Fruit fly (Drosophila melanogaster): ENCODE results near the gene pira.
A peak's percentile ranks its signal among the peaks of the same experiment; 100 is the strongest.

Gene pira

DNA sequence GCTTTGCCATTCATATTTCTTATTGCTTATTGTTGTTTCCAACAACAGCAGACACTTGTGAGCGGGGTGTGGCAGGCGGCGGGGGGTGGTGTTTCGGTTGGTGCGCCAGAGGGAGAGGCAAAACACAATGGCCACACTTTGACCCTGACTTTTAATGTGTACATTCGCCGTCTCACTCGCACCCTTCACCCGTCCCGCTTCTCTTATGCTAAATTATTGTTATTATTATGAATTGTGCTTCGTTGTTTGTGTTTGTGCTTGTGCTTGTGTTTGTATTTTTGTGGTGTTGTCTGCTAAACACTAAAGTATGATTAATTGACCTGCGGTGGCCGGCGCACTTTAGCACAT, 7.1 kb downstream of the pira start (continued):
- no peak for TF ChIP-seq caup (GFP tag; optimal IDR thresholded peaks at IDR 0.05; ENCODE audit: severe bottlenecking)
- no peak for TF ChIP-seq CG11247 (GFP tag; IDR thresholded peaks at IDR 0.05)
- TF ChIP-seq so (GFP tag; IDR thresholded peaks at IDR 0.05), result no peak; the same call in 2 of the 3 replicates
- TF ChIP-seq lbe (GFP tag; optimal IDR thresholded peaks at IDR 0.05), result no peak
- no peak for TF ChIP-seq CG7786 (GFP tag; optimal IDR thresholded peaks at IDR 0.05)
- TF ChIP-seq en (GFP tag; optimal IDR thresholded peaks at IDR 0.05), result no peak
- TF ChIP-seq CoRest (tag; optimal IDR thresholded peaks at IDR 0.05), result no peak
- no peak for TF ChIP-seq hb (GFP tag; IDR thresholded peaks at IDR 0.05; ENCODE audit: partially characterized antibody)
- TF ChIP-seq Dll (GFP tag; IDR thresholded peaks at IDR 0.05; ENCODE audit: partially characterized antibody), result no peak
- TF ChIP-seq CG10959 (GFP tag; IDR thresholded peaks at IDR 0.05), result no peak
- TF ChIP-seq Med (GFP tag), result peak; percentile 76
- no peak; the same call in 1 of the 2 replicates for TF ChIP-seq CG13287 (GFP tag; IDR thresholded peaks at IDR 0.05; ENCODE audit: partially characterized antibody)
- no peak for TF ChIP-seq CHES-1-like (GFP tag; optimal IDR thresholded peaks at IDR 0.05)
- TF ChIP-seq fru (optimal IDR thresholded peaks at IDR 0.05), result no peak
- TF ChIP-seq CG13894 (tag; optimal IDR thresholded peaks at IDR 0.05), result peak; percentile 67
- TF ChIP-seq wek (GFP tag; optimal IDR thresholded peaks at IDR 0.05), result peak; percentile 4
- no peak for TF ChIP-seq HHEX (GFP tag; optimal IDR thresholded peaks at IDR 0.05)
- no peak for TF ChIP-seq emc (GFP tag; optimal IDR thresholded peaks at IDR 0.05)
- TF ChIP-seq sisA (GFP tag; IDR thresholded peaks at IDR 0.05), result no peak
- TF ChIP-seq unc-4 (GFP tag; IDR thresholded peaks at IDR 0.05; ENCODE audit: partially characterized antibody), result no peak
- no peak for TF ChIP-seq CG18764 (GFP tag; optimal IDR thresholded peaks at IDR 0.05)
- TF ChIP-seq Aef1 (GFP tag; IDR thresholded peaks at IDR 0.05), result peak; percentile 68
- TF ChIP-seq CG2678 (tag; optimal IDR thresholded peaks at IDR 0.05), result no peak
- no peak for TF ChIP-seq zfh2 (GFP tag; optimal IDR thresholded peaks at IDR 0.05)
- no peak for TF ChIP-seq Doc3 (GFP tag; IDR thresholded peaks at IDR 0.05; ENCODE audit: partially characterized antibody)

DNA sequence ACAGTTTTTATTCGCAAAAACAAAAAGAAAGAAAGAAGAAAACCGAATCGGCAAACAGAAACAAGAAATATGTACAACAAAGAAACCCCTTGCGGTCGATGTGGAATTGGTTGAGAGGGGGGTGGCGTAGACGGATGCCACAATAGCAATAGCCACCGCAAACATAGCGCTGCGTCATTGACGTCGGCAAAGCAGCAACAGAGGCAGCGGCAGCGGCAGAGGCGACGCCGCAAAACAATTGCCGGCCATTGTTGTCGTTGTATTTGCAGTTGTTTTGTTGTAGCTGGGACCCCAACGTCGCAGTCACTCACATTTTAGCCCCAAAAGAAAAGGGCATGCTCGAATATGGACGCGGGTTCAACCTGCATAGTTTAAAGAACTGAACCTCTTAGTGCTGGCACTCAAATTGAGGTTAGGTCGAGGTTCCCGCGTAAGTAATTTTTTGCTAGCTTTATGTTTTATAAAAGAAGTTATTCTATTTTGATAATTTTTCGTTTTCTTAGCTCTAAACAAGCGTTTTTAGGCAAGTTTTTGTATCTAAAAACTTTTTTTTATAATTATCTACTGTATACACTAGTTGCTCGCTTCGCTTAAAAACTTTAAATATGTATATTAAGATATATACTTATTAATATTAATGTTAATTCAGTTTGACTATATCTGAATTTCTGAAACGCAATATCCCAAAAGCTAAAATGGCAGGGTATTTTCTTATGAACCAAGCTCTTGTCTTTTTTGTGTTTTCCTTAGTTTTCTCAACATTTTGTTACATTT, 7.6 kb downstream of the pira start:
- TF ChIP-seq ap (GFP tag; IDR thresholded peaks at IDR 0.05), result 0 out of 2 replicates have a peak, but pooled peaks have one; percentile 25
- TF ChIP-seq CTCF (GFP tag; optimal IDR thresholded peaks at IDR 0.05), result peak; percentile 2
- peak; percentile 6 for TF ChIP-seq CG4282 (GFP tag; optimal IDR thresholded peaks at IDR 0.05)
- TF ChIP-seq CG7372 (GFP tag; IDR thresholded peaks at IDR 0.05), result peak; percentile 59; the same call in 1 of the 2 replicates
- TF ChIP-seq trem (tag; optimal IDR thresholded peaks at IDR 0.05), result no peak
- TF ChIP-seq BtbVII (GFP tag; optimal IDR thresholded peaks at IDR 0.05), result peak; percentile 71
- TF ChIP-seq Hr51 (GFP tag; optimal IDR thresholded peaks at IDR 0.05), result peak; percentile 54 to 79
- peak; percentile 89 for TF ChIP-seq crol (GFP tag; IDR thresholded peaks at IDR 0.05)
- peak; percentile 66 for TF ChIP-seq gsb (GFP tag; IDR thresholded peaks at IDR 0.05)
- TF ChIP-seq sd (tag; optimal IDR thresholded peaks at IDR 0.05), result peak; percentile 75
- TF ChIP-seq CG13424 (tag; optimal IDR thresholded peaks at IDR 0.05), result peak; percentile 80
- peak; percentile 64 for TF ChIP-seq E2f1 (GFP tag; IDR thresholded peaks at IDR 0.05)
- TF ChIP-seq CG4424 (GFP tag; optimal IDR thresholded peaks at IDR 0.05), result peak; percentile 70
- TF ChIP-seq CG2712 (tag; optimal IDR thresholded peaks at IDR 0.05), result peak; percentile 76
- no peak for TF ChIP-seq CG42726 (GFP tag; IDR thresholded peaks at IDR 0.05; ENCODE audit: partially characterized antibody)
- TF ChIP-seq CG17186 (GFP tag; optimal IDR thresholded peaks at IDR 0.05), result no peak
- TF ChIP-seq CG30403 (GFP tag; optimal IDR thresholded peaks at IDR 0.05), result peak; percentile 83
- peak; percentile 1 for TF ChIP-seq CG31388 (GFP tag; optimal IDR thresholded peaks at IDR 0.05)
- TF ChIP-seq CG4820 (GFP tag; optimal IDR thresholded peaks at IDR 0.05), result peak; percentile 45
- TF ChIP-seq CG1602 (GFP tag; optimal IDR thresholded peaks at IDR 0.05), result peak; percentile 70
- TF ChIP-seq CG9609 (GFP tag; optimal IDR thresholded peaks at IDR 0.05), result peak; percentile 71
- peak; percentile 56 for TF ChIP-seq CG17829 (tag; optimal IDR thresholded peaks at IDR 0.05)
- TF ChIP-seq cato (GFP tag; optimal IDR thresholded peaks at IDR 0.05; ENCODE audit: borderline replicate concordance), result peak; percentile 45
- no peak for TF ChIP-seq vnd (GFP tag; IDR thresholded peaks at IDR 0.05; ENCODE audit: partially characterized antibody)
- peak; percentile 1 for TF ChIP-seq CG4854 (GFP tag; optimal IDR thresholded peaks at IDR 0.05)
- peak; percentile 65 for TF ChIP-seq danr (GFP tag; IDR thresholded peaks at IDR 0.05)

Measured in whole organism, embryonic.